Worm (Caenorhabditis elegans): ENCODE data around the gene klf-2.

DNA sequence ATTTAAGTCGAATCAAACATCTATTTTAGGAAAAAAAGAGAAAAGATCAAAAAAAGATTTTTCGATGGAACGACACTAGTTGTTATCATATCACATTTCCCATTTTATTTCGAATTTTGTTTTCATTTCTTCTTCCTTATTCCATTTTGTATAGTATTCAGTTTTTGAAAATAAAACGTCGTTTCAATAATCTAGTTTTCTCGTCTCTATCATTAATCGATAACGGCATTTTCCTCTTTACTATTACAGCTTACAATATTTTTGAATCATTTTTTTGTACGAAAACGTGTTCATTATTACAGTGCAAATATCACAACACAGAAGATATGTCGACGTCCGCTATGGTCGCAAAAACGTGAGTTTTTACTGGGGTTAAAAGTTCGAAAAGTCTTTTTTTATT lies 28.1 kb downstream of the klf-2 start, which contains the start of gene Y44A6C.1:
- TF ChIP-seq ceh-40 (GFP tag; IDR thresholded peaks at IDR 0.05) (no peak), snpc-3.4 (tag; optimal IDR thresholded peaks at IDR 0.05) (no peak), ceh-100 (GFP tag; IDR thresholded peaks at IDR 0.05) (no peak), efl-1 (GFP tag; optimal IDR thresholded peaks at IDR 0.05) (no peak)
